Fruit fly (Drosophila melanogaster) whole organism, wandering third instar larva: ENCODE data around the gene CG13002.

Source experiments
- Abd-B ChIP-seq: fragments of >200 bp; optimal IDR thresholded peaks from 2 replicates; lab custom pipeline; 2017; ENCODE audit warnings: missing biosample characterization, missing genetic modification characterization
- CG9705 ChIP-seq: fragments of 200-800 bp; sonication (Bioruptor generic); optimal IDR thresholded peaks from 2 replicates; lab custom pipeline; 2018; ENCODE audit warnings: missing biosample characterization, mild to moderate bottlenecking, missing genetic modification characterization
- CrebA ChIP-seq: fragments of 200-800 bp; sonication (Bioruptor generic); optimal IDR thresholded peaks from 2 replicates; lab custom pipeline; 2016; ENCODE audit warnings: missing biosample characterization, mild to moderate bottlenecking, missing genetic modification characterization, borderline replicate concordance
- Dfd ChIP-seq: fragments of >200 bp; optimal IDR thresholded peaks from 2 replicates; lab custom pipeline; 2017; ENCODE audit warnings: missing biosample characterization, missing genetic modification characterization
- Dif ChIP-seq: fragments of 200-275, 200-300 bp; sonication (Bioruptor generic); optimal IDR thresholded peaks from 2 replicates; lab custom pipeline; 2018; ENCODE audit warnings: missing biosample characterization, missing genetic modification characterization; ENCODE audit not compliant: partially characterized antibody
- GATAd ChIP-seq: sonication (Bioruptor generic); optimal IDR thresholded peaks from 2 replicates; lab custom pipeline; 2016; ENCODE audit warnings: missing biosample characterization, missing genetic modification characterization
- Myc ChIP-seq: fragments of >200 bp; optimal IDR thresholded peaks from 2 replicates; lab custom pipeline; 2017
- Vsx2 ChIP-seq: fragments of 200-300, 225-300 bp; sonication (Bioruptor generic); optimal IDR thresholded peaks from 2 replicates; lab custom pipeline; 2018; ENCODE audit warnings: missing biosample characterization, missing genetic modification characterization; ENCODE audit not compliant: partially characterized antibody
- dl ChIP-seq, 2 experiments: fragments of 175-275, 200-275 bp in 1 of 2; fragments of 200-275 bp in 1 of 2; sonication (Bioruptor generic); optimal IDR thresholded peaks; lab custom pipeline; 2018; ENCODE audit warnings: mild to moderate bottlenecking in 2 of 2, missing biosample characterization in 2 of 2, missing genetic modification characterization in 2 of 2, moderate library complexity in 2 of 2; ENCODE audit not compliant: partially characterized antibody in 2 of 2, insufficient read depth in 1 of 2
- ey ChIP-seq: fragments of 200-800 bp; sonication (Bioruptor generic); optimal IDR thresholded peaks from 2 replicates; lab custom pipeline; 2016; ENCODE audit warnings: missing biosample characterization, missing genetic modification characterization
- foxo ChIP-seq, 2 experiments: fragments of 200-800 bp; sonication (Bioruptor generic); optimal IDR thresholded peaks; 2 replicates in 1 of 2; 3 replicates in 1 of 2; lab custom pipeline; 2016 to 2017; ENCODE audit warnings: missing biosample characterization in 2 of 2, missing genetic modification characterization in 2 of 2
- fru ChIP-seq: fragments of 200-800 bp; sonication (Bioruptor generic); optimal IDR thresholded peaks from 3 replicates; lab custom pipeline; 2016; ENCODE audit warnings: missing biosample characterization, mild to moderate bottlenecking, missing genetic modification characterization
- jim ChIP-seq: fragments of 175-275, 200-325 bp; sonication (Bioruptor generic); optimal IDR thresholded peaks from 2 replicates; lab custom pipeline; 2016; ENCODE audit warnings: missing biosample characterization, mild to moderate bottlenecking, missing genetic modification characterization
- lola ChIP-seq: fragments of >200 bp; optimal IDR thresholded peaks from 2 replicates; lab custom pipeline; 2017; ENCODE audit warnings: missing biosample characterization, missing genetic modification characterization
- pan ChIP-seq: fragments of >200 bp; optimal IDR thresholded peaks from 2 replicates; lab custom pipeline; 2017
- psq ChIP-seq: fragments of 200-800 bp; sonication (Bioruptor generic); optimal IDR thresholded peaks from 3 replicates; lab custom pipeline; 2017; ENCODE audit warnings: missing biosample characterization, mild to moderate bottlenecking, missing genetic modification characterization, moderate library complexity
- sv ChIP-seq: fragments of 200-800 bp; sonication (Bioruptor generic); optimal IDR thresholded peaks from 3 replicates; lab custom pipeline; 2016; ENCODE audit warnings: missing biosample characterization, missing genetic modification characterization
- tai ChIP-seq: sonication (Bioruptor generic); optimal IDR thresholded peaks from 2 replicates; lab custom pipeline; 2016; ENCODE audit warnings: missing biosample characterization, missing genetic modification characterization
- usp ChIP-seq: fragments of >200 bp; optimal IDR thresholded peaks from 2 replicates; lab custom pipeline; 2017; ENCODE audit warnings: missing biosample characterization, missing genetic modification characterization

Gene CG13002

dm6 chrX:16932820-16933386, 43.3 kb downstream of the CG13002 start:
- no peak for TF ChIP-seq usp (GFP tag; lab: Kevin White, UChicago)
- no peak for TF ChIP-seq jim

dm6 chrX:16934430-16934829, 44.8 kb downstream of the CG13002 start:
- TF ChIP-seq ey (GFP tag; lab: Kevin White, UChicago) (no peak), Myc (lab: Kevin White, UChicago) (no peak), Dif (GFP tag; lab: Kevin White, UChicago) (no peak), sv (GFP tag; lab: Kevin White, UChicago) (no peak), Abd-B (GFP tag; lab: Kevin White, UChicago) (no peak), lola (GFP tag; lab: Kevin White, UChicago) (no peak), GATAd (no peak), CrebA (GFP tag; lab: Kevin White, UChicago) (no peak), psq (GFP tag; lab: Kevin White, UChicago) (no peak), usp (GFP tag; lab: Kevin White, UChicago) (no peak), Vsx2 (no peak), tai (no peak), fru (GFP tag; lab: Kevin White, UChicago) (no peak), Dfd (GFP tag; lab: Kevin White, UChicago) (no peak), pan (lab: Kevin White, UChicago) (no peak)
- TF ChIP-seq, all 38 proteins: peak for 0

- TF ChIP-seq CG9705 (no peak), usp (GFP tag; lab: Kevin White, UChicago) (no peak), pan (lab: Kevin White, UChicago) (no peak), dl (GFP tag; optimal IDR thresholded peaks at IDR 0.05; lab: Kevin White, UChicago; ENCODE audit: insufficient read depth in 1 of 2, partially characterized antibody in 2 of 2) (no peak), foxo (GFP tag; optimal IDR thresholded peaks at IDR 0.05; lab: Kevin White, UChicago) (no peak)
Observed at dm6 chrX:16936689-16937088, 47.1 kb downstream of the CG13002 start.
